Worm (Caenorhabditis elegans) whole organism, mixed stage, embryonic: ENCODE data around the gene str-135.

Source experiments
- cnd-1 ChIP-seq: fragments of 200-800 bp; sonication (Bioruptor generic); optimal IDR thresholded peaks from 2 replicates; lab custom pipeline; 2018; ENCODE audit warnings: mild to moderate bottlenecking, missing genetic modification characterization, missing compliant biosample characterization
- elt-1 ChIP-seq: sonication (generic microtip); optimal IDR thresholded peaks from 2 replicates; lab custom pipeline; 2017; ENCODE audit warnings: missing genetic modification characterization, mild to moderate bottlenecking, missing compliant biosample characterization, antibody characterized with exemption, moderate library complexity, borderline replicate concordance; ENCODE audit not compliant: insufficient read depth
- lsy-2 ChIP-seq: fragments of 150-350 bp; optimal IDR thresholded peaks from 2 replicates; lab custom pipeline; 2014; ENCODE audit warnings: missing biosample characterization, missing genetic modification characterization
- mep-1 ChIP-seq: fragments of 150-350 bp; optimal IDR thresholded peaks from 2 replicates; lab custom pipeline; 2017; ENCODE audit warnings: missing biosample characterization, missing genetic modification reagents, missing genetic modification characterization, inconsistent platforms
- nhr-12 ChIP-seq: fragments of 150-350 bp; optimal IDR thresholded peaks from 2 replicates; lab custom pipeline; 2014; ENCODE audit warnings: missing biosample characterization, missing genetic modification characterization
- nhr-28 ChIP-seq: fragments of 150-350 bp; optimal IDR thresholded peaks from 2 replicates; lab custom pipeline; 2014; ENCODE audit warnings: missing biosample characterization, missing genetic modification characterization
- nhr-76 ChIP-seq: sonication (generic microtip); optimal IDR thresholded peaks from 2 replicates; lab custom pipeline; 2017; ENCODE audit warnings: missing biosample characterization, missing genetic modification characterization
- pha-4 ChIP-seq: fragments of 150-350 bp; optimal IDR thresholded peaks from 2 replicates; lab custom pipeline; 2018; ENCODE audit warnings: missing biosample characterization, missing genetic modification reagents, missing genetic modification characterization
- sptf-1 ChIP-seq: sonication (generic microtip); optimal IDR thresholded peaks from 2 replicates; lab custom pipeline; 2017; ENCODE audit warnings: mild to moderate bottlenecking, missing genetic modification characterization, moderate library complexity, missing compliant biosample characterization
- unc-39 ChIP-seq: fragments of 150-350 bp; optimal IDR thresholded peaks from 2 replicates; lab custom pipeline; 2014; ENCODE audit warnings: missing biosample characterization, missing genetic modification characterization
- zip-8 ChIP-seq: fragments of 150-350 bp; optimal IDR thresholded peaks from 2 replicates; lab custom pipeline; 2014; ENCODE audit warnings: missing biosample characterization, missing genetic modification characterization

- no peak for TF ChIP-seq cnd-1
- no peak for TF ChIP-seq nhr-12 (tag; lab: Kevin White, UChicago)
- TF ChIP-seq mep-1 (tag; lab: Kevin White, UChicago): no peak
- TF ChIP-seq elt-1: no peak
- no peak for TF ChIP-seq pha-4 (tag; lab: Kevin White, UChicago)
- TF ChIP-seq zip-8 (tag; lab: Kevin White, UChicago): no peak
- TF ChIP-seq unc-39 (tag; lab: Kevin White, UChicago): no peak
- TF ChIP-seq lsy-2 (tag; lab: Kevin White, UChicago): no peak
- no peak for TF ChIP-seq nhr-76 (tag; lab: Kevin White, UChicago)
- no peak for TF ChIP-seq nhr-28 (tag; lab: Kevin White, UChicago)
- TF ChIP-seq sptf-1 (tag; lab: Kevin White, UChicago): no peak
These were observed 45.2 kb upstream of the str-135 start for ce11 chrV:8325906-8326305.
